Worm (Caenorhabditis elegans) whole organism, L4/young adult: Measurements from ENCODE around the gene nas-27.

Source experiments
- W03F9.2 ChIP-seq: fragments of 150-350 bp; optimal IDR thresholded peaks from 2 replicates; lab custom pipeline; 2014; ENCODE audit warnings: missing biosample characterization, missing genetic modification characterization
- dao-5 ChIP-seq: sonication (generic microtip); optimal IDR thresholded peaks from 2 replicates; lab custom pipeline; 2016; ENCODE audit warnings: missing genotype, missing genetic modification characterization, moderate library complexity, missing compliant biosample characterization
- him-1 ChIP-seq: sonication (generic microtip); optimal IDR thresholded peaks from 2 replicates; lab custom pipeline; 2016; ENCODE audit warnings: missing genotype, missing genetic modification reagents, missing genetic modification characterization, missing compliant biosample characterization

nas-27 gene

ce11 chrII:1179223-1179622 lies at the start of gene nas-27:
Gene nas-27 (minus strand): TSS chrII:1179323.
- TF ChIP-seq him-1 (tag; lab: Kevin White, UChicago) (no peak), W03F9.2 (tag; lab: Kevin White, UChicago) (no peak), dao-5 (tag; lab: Kevin White, UChicago) (no peak)

ce11 chrII:1217269-1217668 lies 38.1 kb upstream of the nas-27 start:
- TF ChIP-seq W03F9.2 (tag; lab: Kevin White, UChicago) (no peak), him-1 (tag; lab: Kevin White, UChicago) (no peak), dao-5 (tag; lab: Kevin White, UChicago) (no peak)

ce11 chrII:1214627-1215026 lies 35.5 kb upstream of the nas-27 start:
- TF ChIP-seq dao-5 (tag; lab: Kevin White, UChicago) = no peak
- TF ChIP-seq him-1 (tag; lab: Kevin White, UChicago) = no peak
- no peak for TF ChIP-seq W03F9.2 (tag; lab: Kevin White, UChicago)

ce11 chrII:1203523-1203922 lies 24.4 kb upstream of the nas-27 start:
- TF ChIP-seq him-1 (tag; lab: Kevin White, UChicago) (no peak), W03F9.2 (tag; lab: Kevin White, UChicago) (no peak), dao-5 (tag; lab: Kevin White, UChicago) (no peak)

- TF ChIP-seq dao-5 (tag; lab: Kevin White, UChicago) = no peak
- TF ChIP-seq him-1 (tag; lab: Kevin White, UChicago) = no peak
- TF ChIP-seq W03F9.2 (tag; lab: Kevin White, UChicago) = no peak
Measured at ce11 chrII:1199987-1200386, 20.9 kb upstream of the nas-27 start.

ce11 chrII:1197074-1197473 lies 18.0 kb upstream of the nas-27 start, which contains the start of gene F53A10.2:
Gene F53A10.2 (plus strand): TSS chrII:1197374.
- no peak for TF ChIP-seq him-1 (tag; lab: Kevin White, UChicago)
- TF ChIP-seq dao-5 (tag; lab: Kevin White, UChicago) = no peak
- TF ChIP-seq W03F9.2 (tag; lab: Kevin White, UChicago) = no peak

ce11 chrII:1196129-1196528 lies 17.0 kb upstream of the nas-27 start:
- TF ChIP-seq him-1 (tag; lab: Kevin White, UChicago) (no peak), dao-5 (tag; lab: Kevin White, UChicago) (no peak), W03F9.2 (tag; lab: Kevin White, UChicago) (no peak)

- TF ChIP-seq dao-5 (tag; lab: Kevin White, UChicago) = no peak
- TF ChIP-seq him-1 (tag; lab: Kevin White, UChicago) = no peak
- no peak for TF ChIP-seq W03F9.2 (tag; lab: Kevin White, UChicago)
Measured at ce11 chrII:1191853-1192252, 12.7 kb upstream of the nas-27 start.

- TF ChIP-seq W03F9.2 (tag; lab: Kevin White, UChicago) = no peak
- TF ChIP-seq dao-5 (tag; lab: Kevin White, UChicago) = no peak
- no peak for TF ChIP-seq him-1 (tag; lab: Kevin White, UChicago)
Measured at ce11 chrII:1189652-1190051, 10.5 kb upstream of the nas-27 start.

- TF ChIP-seq him-1 (tag; lab: Kevin White, UChicago) (no peak), dao-5 (tag; lab: Kevin White, UChicago) (no peak), W03F9.2 (tag; lab: Kevin White, UChicago) (no peak)
Measured at ce11 chrII:1188137-1188536, 9.0 kb upstream of the nas-27 start.

- TF ChIP-seq dao-5 (tag; lab: Kevin White, UChicago) (no peak), him-1 (tag; lab: Kevin White, UChicago) (no peak), W03F9.2 (tag; lab: Kevin White, UChicago) (no peak)
Measured at ce11 chrII:1172080-1172575, 7.0 kb downstream of the nas-27 start, which contains the start of gene dlhd-1. Gene dlhd-1 (minus strand): TSS chrII:1172130.

- TF ChIP-seq dao-5 (tag; lab: Kevin White, UChicago) (no peak), him-1 (tag; lab: Kevin White, UChicago) (no peak), W03F9.2 (tag; lab: Kevin White, UChicago) (no peak)
Measured at ce11 chrII:1170842-1171241, 8.3 kb downstream of the nas-27 start.

ce11 chrII:1163275-1163674 lies 15.8 kb downstream of the nas-27 start, which contains the start of gene T23F4.2:
Gene T23F4.2 (plus strand): TSS chrII:1163575.
- TF ChIP-seq W03F9.2 (tag; lab: Kevin White, UChicago) (no peak), dao-5 (tag; lab: Kevin White, UChicago) (no peak), him-1 (tag; lab: Kevin White, UChicago) (no peak)

ce11 chrII:1159718-1160117 lies 19.4 kb downstream of the nas-27 start:
- TF ChIP-seq dao-5 (tag; lab: Kevin White, UChicago) (no peak), him-1 (tag; lab: Kevin White, UChicago) (no peak), W03F9.2 (tag; lab: Kevin White, UChicago) (no peak)
